Fruit fly (Drosophila melanogaster): ENCODE results near the gene CG15386.

Gene CG15386

dm6 chr2L:2182735-2183340 lies 34.2 kb downstream of the CG15386 start (continued):
- TF ChIP-seq CG12104 (GFP tag; optimal IDR thresholded peaks at IDR 0.05) = no peak
- no peak for TF ChIP-seq fd64A (GFP tag; optimal IDR thresholded peaks at IDR 0.05)
- TF ChIP-seq eyg (GFP tag; optimal IDR thresholded peaks at IDR 0.05) = no peak
- TF ChIP-seq CG12299 (tag; optimal IDR thresholded peaks at IDR 0.05) = no peak
- TF ChIP-seq Nf-YA (GFP tag; IDR thresholded peaks at IDR 0.05) = 0 out of 2 replicates have a peak, but pooled peaks have one; percentile 26
- no peak for TF ChIP-seq CG16813 (GFP tag; IDR thresholded peaks at IDR 0.05; ENCODE audit: partially characterized antibody)
- TF ChIP-seq gro (GFP tag; optimal IDR thresholded peaks at IDR 0.05) = no peak
- no peak for TF ChIP-seq CG2889 (GFP tag; IDR thresholded peaks at IDR 0.05)
- no peak for TF ChIP-seq CG6683 (GFP tag; optimal IDR thresholded peaks at IDR 0.05)
- no peak for TF ChIP-seq ap (GFP tag; IDR thresholded peaks at IDR 0.05)
- no peak for TF ChIP-seq CG2129 (GFP tag; IDR thresholded peaks at IDR 0.05; ENCODE audit: partially characterized antibody)
- TF ChIP-seq tin (GFP tag; optimal IDR thresholded peaks at IDR 0.05) = peak; percentile 69
- no peak for TF ChIP-seq Aef1 (GFP tag; IDR thresholded peaks at IDR 0.05)
- peak; percentile 56 for TF ChIP-seq Elba2 (GFP tag; optimal IDR thresholded peaks at IDR 0.05)
- peak in 1 of 3 experiments; percentile 94 for TF ChIP-seq Stat92E (GFP tag; optimal IDR thresholded peaks at IDR 0.05)
- peak; percentile 86 for TF ChIP-seq chn (GFP tag; optimal IDR thresholded peaks at IDR 0.05)

- TF ChIP-seq rib (GFP tag; IDR thresholded peaks at IDR 0.05) = 0 out of 2 replicates have a peak, but pooled peaks have one; percentile 28
- TF ChIP-seq prd (optimal IDR thresholded peaks at IDR 0.05) = no peak
- peak; percentile 39; the same call in 2 of the 3 replicates for TF ChIP-seq prd (GFP tag; IDR thresholded peaks at IDR 0.05)
- TF ChIP-seq Xrp1 (GFP tag; IDR thresholded peaks at IDR 0.05) = peak; percentile 35; the same call in 1 of the 2 replicates
- TF ChIP-seq trem (tag; optimal IDR thresholded peaks at IDR 0.05) = no peak
- TF ChIP-seq inv (GFP tag; IDR thresholded peaks at IDR 0.05; ENCODE audit: partially characterized antibody) = peak; percentile 34; the same call in 1 of the 2 replicates
- TF ChIP-seq amos (GFP tag; IDR thresholded peaks at IDR 0.05; ENCODE audit: partially characterized antibody) = peak; percentile 21; the same call in 1 of the 2 replicates
- peak; percentile 16; the same call in 1 of the 2 replicates for TF ChIP-seq CG8765 (GFP tag; IDR thresholded peaks at IDR 0.05)
- TF ChIP-seq D19B (GFP tag; optimal IDR thresholded peaks at IDR 0.05) = peak; percentile 66
- TF ChIP-seq ato (GFP tag; IDR thresholded peaks at IDR 0.05; ENCODE audit: partially characterized antibody) = 0 out of 2 replicates have a peak, but pooled peaks have one; percentile 15
- TF ChIP-seq zf30C (GFP tag; optimal IDR thresholded peaks at IDR 0.05) = peak; percentile 99
- TF ChIP-seq CG4360 (GFP tag; IDR thresholded peaks at IDR 0.05) = no peak
- no peak for TF ChIP-seq stwl (tag; optimal IDR thresholded peaks at IDR 0.05)
- peak; percentile 67 for TF ChIP-seq row (GFP tag; IDR thresholded peaks at IDR 0.05)
- TF ChIP-seq tll (GFP tag; optimal IDR thresholded peaks at IDR 0.05) = peak in 1 of 2 experiments; percentile 23
- peak; percentile 63 for TF ChIP-seq CG16813 (GFP tag; IDR thresholded peaks at IDR 0.05; ENCODE audit: partially characterized antibody)
- no peak for TF ChIP-seq CG10209 (GFP tag; optimal IDR thresholded peaks at IDR 0.05)
- TF ChIP-seq Scr (GFP tag; IDR thresholded peaks at IDR 0.05; ENCODE audit: partially characterized antibody) = peak; percentile 49
- 0 out of 3 replicates have a peak, but pooled peaks have one; percentile 40 for TF ChIP-seq ci (GFP tag; IDR thresholded peaks at IDR 0.05)
- TF ChIP-seq lov (optimal IDR thresholded peaks at IDR 0.05) = no peak
- peak; percentile 27; the same call in 1 of the 3 replicates for TF ChIP-seq lov (GFP tag; IDR thresholded peaks at IDR 0.05)
- TF ChIP-seq wor (GFP tag; IDR thresholded peaks at IDR 0.05) = no peak
- no peak for TF ChIP-seq CG11560 (tag; IDR thresholded peaks at IDR 0.05)
- TF ChIP-seq kah (GFP tag; optimal IDR thresholded peaks at IDR 0.05) = peak; percentile 81
- peak; percentile 22 for TF ChIP-seq hth (optimal IDR thresholded peaks at IDR 0.05)
- peak; percentile 30 for TF ChIP-seq HLHmδ (GFP tag; optimal IDR thresholded peaks at IDR 0.05)
- no peak for TF ChIP-seq eve (GFP tag; optimal IDR thresholded peaks at IDR 0.05)
- peak in 1 of 2 experiments; percentile 83 for TF ChIP-seq pan (optimal IDR thresholded peaks at IDR 0.05)
- TF ChIP-seq pan (GFP tag; optimal IDR thresholded peaks at IDR 0.05 in 1 of 2, IDR thresholded peaks at IDR 0.05 in 1 of 2) = peak in 1 of 2 experiments; percentile 57
- peak; percentile 66 for TF ChIP-seq CG8478 (optimal IDR thresholded peaks at IDR 0.05)
- peak; percentile 73 for TF ChIP-seq CG6791 (GFP tag; IDR thresholded peaks at IDR 0.05; ENCODE audit: partially characterized antibody)
- peak; percentile 65 for TF ChIP-seq nerfin-2 (GFP tag; IDR thresholded peaks at IDR 0.05; ENCODE audit: partially characterized antibody)
- no peak for TF ChIP-seq gsb (GFP tag; IDR thresholded peaks at IDR 0.05)
These were observed 34.9 kb downstream of the CG15386 start for dm6 chr2L:2181971-2182643.

Data from whole organism, embryonic.